Fruit fly (Drosophila melanogaster) whole organism, embryonic: ENCODE data around the gene Cks85A.

ENCODE experiments used
- ATbp ChIP-seq: fragments of 200-800 bp; sonication (Bioruptor generic); optimal IDR thresholded peaks from 2 replicates; lab custom pipeline; 2017; ENCODE audit warnings: missing biosample characterization, mild to moderate bottlenecking, missing genetic modification characterization, missing genetic modification reagents
- Asciz ChIP-seq: fragments of 200-800 bp; sonication (Bioruptor generic); optimal IDR thresholded peaks from 2 replicates; lab custom pipeline; 2017; ENCODE audit warnings: missing biosample characterization, mild to moderate bottlenecking, missing genetic modification characterization, missing genetic modification reagents
- Atf-2 ChIP-seq: fragments of 200-800 bp; sonication (Bioruptor generic); optimal IDR thresholded peaks from 2 replicates; lab custom pipeline; 2016; ENCODE audit warnings: missing biosample characterization, missing genetic modification characterization
- Blimp-1 ChIP-seq: fragments of 200-800 bp; sonication (Bioruptor generic); optimal IDR thresholded peaks from 3 replicates; lab custom pipeline; 2018; ENCODE audit warnings: missing biosample characterization, missing genetic modification characterization, mild to moderate bottlenecking, moderate library complexity, missing genetic modification reagents
- CG10274 ChIP-seq: fragments of 200-800 bp; sonication (Bioruptor generic); optimal IDR thresholded peaks from 3 replicates; lab custom pipeline; 2017; ENCODE audit warnings: missing biosample characterization, mild to moderate bottlenecking, missing genetic modification characterization
- CG10654 ChIP-seq: fragments of 200-800 bp; sonication (Bioruptor generic); optimal IDR thresholded peaks from 2 replicates; lab custom pipeline; 2016; ENCODE audit warnings: missing biosample characterization, missing genetic modification characterization
- CG10979 ChIP-seq: fragments of 200-800 bp; sonication (Bioruptor generic); optimal IDR thresholded peaks from 2 replicates; lab custom pipeline; 2018; ENCODE audit warnings: missing biosample characterization, mild to moderate bottlenecking, missing genetic modification characterization, moderate library complexity
- CG12391 ChIP-seq: fragments of 200-800 bp; sonication (Bioruptor generic); optimal IDR thresholded peaks from 3 replicates; lab custom pipeline; 2018; ENCODE audit warnings: missing biosample characterization, mild to moderate bottlenecking, missing genetic modification characterization, moderate library complexity
- CG12744 ChIP-seq: fragments of 200-800 bp; sonication (Bioruptor generic); optimal IDR thresholded peaks from 2 replicates; lab custom pipeline; 2016; ENCODE audit warnings: missing biosample characterization, missing genetic modification characterization
- CG17328 ChIP-seq: fragments of 200-800 bp; sonication (Bioruptor generic); IDR thresholded peaks from 2 replicates; pipeline ENCODE4 v1.3.6; 2022; ENCODE audit warnings: missing biosample characterization, missing genetic modification characterization
- CG17385 ChIP-seq: fragments of 200-800 bp; sonication (Bioruptor generic); optimal IDR thresholded peaks from 3 replicates; lab custom pipeline; 2018; ENCODE audit warnings: missing biosample characterization, mild to moderate bottlenecking, missing genetic modification characterization
- CG2199 ChIP-seq: fragments of 200-800 bp; sonication (Bioruptor generic); IDR thresholded peaks from 3 replicates; pipeline ENCODE4 v1.3.6; 2022; ENCODE audit warnings: missing biosample characterization, missing genetic modification characterization
- CG2678 ChIP-seq: fragments of 200-800 bp; sonication (Bioruptor generic); optimal IDR thresholded peaks from 3 replicates; lab custom pipeline; 2019; ENCODE audit warnings: missing biosample characterization, mild to moderate bottlenecking, missing genetic modification characterization, moderate library complexity
- CG2712 ChIP-seq: fragments of 200-800 bp; optimal IDR thresholded peaks from 3 replicates; lab custom pipeline; 2019; ENCODE audit warnings: missing biosample characterization, mild to moderate bottlenecking, missing genetic modification characterization, moderate library complexity
- CG3065 ChIP-seq: fragments of 200-800 bp; sonication (Bioruptor generic); optimal IDR thresholded peaks from 2 replicates; lab custom pipeline; 2016; ENCODE audit warnings: missing biosample characterization, missing genetic modification characterization
- CG31441 ChIP-seq: fragments of 200-800 bp; sonication (Bioruptor generic); IDR thresholded peaks from 2 replicates; pipeline ENCODE4 v1.3.6; 2022; ENCODE audit warnings: missing biosample characterization, missing genetic modification characterization
- CG34376 ChIP-seq: fragments of 200-800 bp; sonication (Bioruptor generic); optimal IDR thresholded peaks from 2 replicates; lab custom pipeline; 2018; ENCODE audit warnings: missing biosample characterization, mild to moderate bottlenecking, missing genetic modification characterization
- CG3847 ChIP-seq: fragments of 200-800 bp; sonication (Bioruptor generic); IDR thresholded peaks from 2 replicates; pipeline ENCODE4 v1.3.6; 2022; ENCODE audit warnings: missing biosample characterization, missing genetic modification characterization
- CG7786 ChIP-seq: fragments of 200-800 bp; sonication (Bioruptor generic); optimal IDR thresholded peaks from 2 replicates; lab custom pipeline; 2016; ENCODE audit warnings: missing biosample characterization, missing genetic modification characterization
- CG7987 ChIP-seq: fragments of 200-800 bp; sonication (Bioruptor generic); optimal IDR thresholded peaks from 2 replicates; lab custom pipeline; 2018; ENCODE audit warnings: missing biosample characterization, mild to moderate bottlenecking, missing genetic modification characterization, moderate library complexity
- CG9215 ChIP-seq: fragments of 200-800 bp; sonication (Bioruptor generic); IDR thresholded peaks from 2 replicates; pipeline ENCODE4 v1.3.6; 2022; ENCODE audit warnings: missing biosample characterization, missing genetic modification characterization
- CkIIα-i1 ChIP-seq: fragments of 200-800 bp; sonication (Bioruptor generic); IDR thresholded peaks from 2 replicates; pipeline ENCODE4 v1.3.6; 2022; ENCODE audit warnings: missing biosample characterization, missing genetic modification characterization
- D ChIP-seq, 2 experiments: fragments of 200-800 bp in 1 of 2; fragments of >200 bp in 1 of 2; sonication (Bioruptor generic) in 1 of 2; optimal IDR thresholded peaks; 2 replicates in 1 of 2; 3 replicates in 1 of 2; lab custom pipeline; 2017; ENCODE audit warnings: mild to moderate bottlenecking in 1 of 2, missing biosample characterization in 1 of 2, missing genetic modification characterization in 1 of 2, missing genetic modification reagents in 1 of 2
- Fer3 ChIP-seq: fragments of 200-800 bp; sonication (Bioruptor generic); optimal IDR thresholded peaks from 2 replicates; lab custom pipeline; 2018; ENCODE audit warnings: missing biosample characterization, mild to moderate bottlenecking, missing genetic modification characterization, moderate library complexity
- GATAe ChIP-seq: fragments of 200-800 bp; sonication (Bioruptor generic); conservative IDR thresholded peaks from 2 replicates; pipeline ENCODE4 v1.3.6; 2022; ENCODE audit warnings: missing biosample characterization, missing genetic modification characterization
- HLH4C ChIP-seq: fragments of 200-800 bp; sonication (Bioruptor generic); IDR thresholded peaks from 3 replicates; pipeline ENCODE4 v1.3.6; 2022; ENCODE audit warnings: missing biosample characterization, missing genetic modification characterization; ENCODE audit not compliant: partially characterized antibody
- Hand ChIP-seq: fragments of 200-800 bp; sonication (Bioruptor generic); optimal IDR thresholded peaks from 2 replicates; lab custom pipeline; 2017; ENCODE audit warnings: mild to moderate bottlenecking, missing biosample characterization, missing genetic modification reagents, missing genetic modification characterization
- HmgZ ChIP-seq: fragments of 200-800 bp; sonication (Bioruptor generic); optimal IDR thresholded peaks from 2 replicates; lab custom pipeline; 2018; ENCODE audit warnings: missing biosample characterization, mild to moderate bottlenecking, missing genetic modification characterization
- Hr51 ChIP-seq, 2 experiments: fragments of 200-800 bp; sonication (Bioruptor generic); optimal IDR thresholded peaks; 2 replicates in 1 of 2; 3 replicates in 1 of 2; lab custom pipeline; 2016 to 2018; ENCODE audit warnings: missing biosample characterization in 2 of 2, missing genetic modification characterization in 2 of 2, mild to moderate bottlenecking in 1 of 2, moderate library complexity in 1 of 2
- Hr78 ChIP-seq, 2 experiments: fragments of 200-800 bp in 1 of 2; fragments of >200 bp in 1 of 2; sonication (Bioruptor generic) in 1 of 2; optimal IDR thresholded peaks; 2 replicates each; lab custom pipeline; 2017 to 2019; ENCODE audit warnings: missing biosample characterization in 2 of 2, missing genetic modification characterization in 2 of 2, mild to moderate bottlenecking in 1 of 2, moderate library complexity in 1 of 2
- Med ChIP-seq: fragments of 200-800 bp; sonication (Bioruptor generic); peaks from one replicate; lab custom pipeline; 2016; ENCODE audit warnings: missing biosample characterization, missing genetic modification characterization, mild to moderate bottlenecking, inconsistent platforms, moderate library complexity
- Optix ChIP-seq: fragments of 200-800 bp; sonication (Bioruptor generic); IDR thresholded peaks from 3 replicates; pipeline ENCODE4 v1.3.6; 2022; ENCODE audit warnings: missing biosample characterization, missing genetic modification characterization
- PHDP ChIP-seq: fragments of 200-800 bp; sonication (Bioruptor generic); optimal IDR thresholded peaks from 3 replicates; lab custom pipeline; 2018; ENCODE audit warnings: missing biosample characterization, mild to moderate bottlenecking, missing genetic modification characterization, moderate library complexity
- bowl ChIP-seq: fragments of 200-800 bp; sonication (Bioruptor generic); IDR thresholded peaks from 2 replicates; pipeline ENCODE4 v1.3.6; 2022; ENCODE audit warnings: missing biosample characterization, missing genetic modification characterization
- bsh ChIP-seq, 2 experiments: fragments of 200-800 bp; sonication (Bioruptor generic); optimal IDR thresholded peaks; 2 replicates each; lab custom pipeline; 2017 to 2018; ENCODE audit warnings: mild to moderate bottlenecking in 2 of 2, missing biosample characterization in 2 of 2, missing genetic modification characterization in 2 of 2, moderate library complexity in 1 of 2
- danr ChIP-seq: fragments of 200-800 bp; sonication (Bioruptor generic); IDR thresholded peaks from 2 replicates; pipeline ENCODE4 v1.3.6; 2022; ENCODE audit warnings: missing biosample characterization, missing genetic modification characterization
- dmrt99B ChIP-seq: fragments of 200-800 bp; sonication (Bioruptor generic); optimal IDR thresholded peaks from 2 replicates; lab custom pipeline; 2018; ENCODE audit warnings: missing biosample characterization, mild to moderate bottlenecking, missing genetic modification characterization, moderate library complexity
- dpn ChIP-seq, 2 experiments: fragments of 200-800 bp; sonication (Bioruptor generic); optimal IDR thresholded peaks; 3 replicates each; lab custom pipeline; 2016; ENCODE audit warnings: missing biosample characterization in 2 of 2, missing genetic modification characterization in 2 of 2
- luna ChIP-seq: fragments of 200-800 bp; sonication (Bioruptor generic); optimal IDR thresholded peaks from 2 replicates; lab custom pipeline; 2016; ENCODE audit warnings: missing biosample characterization, missing genetic modification characterization
- mirr ChIP-seq: fragments of 200-800 bp; sonication (Bioruptor generic); optimal IDR thresholded peaks from 3 replicates; lab custom pipeline; 2018; ENCODE audit warnings: missing biosample characterization, mild to moderate bottlenecking, missing genetic modification characterization
- pfk ChIP-seq: fragments of 200-800 bp; sonication (Bioruptor generic); optimal IDR thresholded peaks from 2 replicates; lab custom pipeline; 2018; ENCODE audit warnings: missing biosample characterization, mild to moderate bottlenecking, missing genetic modification characterization, moderate library complexity
- row ChIP-seq: fragments of 200-800 bp; sonication (Bioruptor generic); IDR thresholded peaks from 3 replicates; pipeline ENCODE4 v1.3.6; 2022; ENCODE audit warnings: missing biosample characterization, missing genetic modification characterization
- sd ChIP-seq: fragments of 200-800 bp; sonication (Bioruptor generic); optimal IDR thresholded peaks from 3 replicates; lab custom pipeline; 2018; ENCODE audit warnings: missing biosample characterization, mild to moderate bottlenecking, missing genetic modification characterization, moderate library complexity
- sim ChIP-seq: fragments of 200-800 bp; sonication (Bioruptor generic); IDR thresholded peaks from 2 replicates; pipeline ENCODE4 v1.3.6; 2022; ENCODE audit warnings: missing biosample characterization, missing genetic modification characterization
- sqz ChIP-seq: fragments of 200-800 bp; sonication (Bioruptor generic); optimal IDR thresholded peaks from 3 replicates; lab custom pipeline; 2018; ENCODE audit warnings: missing biosample characterization, mild to moderate bottlenecking, missing genetic modification characterization
- tgo ChIP-seq: fragments of 200-800 bp; sonication (Bioruptor generic); IDR thresholded peaks from 3 replicates; pipeline ENCODE4 v1.3.6; 2022; ENCODE audit warnings: missing biosample characterization, missing genetic modification characterization
- ttk ChIP-seq: fragments of 200-800 bp; sonication (Bioruptor generic); IDR thresholded peaks from 2 replicates; pipeline ENCODE4 v2.1.2; 2022; ENCODE audit warnings: missing biosample characterization, missing genetic modification characterization
- tup ChIP-seq: fragments of 200-800 bp; sonication (Bioruptor generic); optimal IDR thresholded peaks from 2 replicates; lab custom pipeline; 2016; ENCODE audit warnings: missing biosample characterization, mild to moderate bottlenecking, missing genetic modification characterization, moderate library complexity

Gene Cks85A

dm6 chr3R:8711890-8712449 lies 6.3 kb downstream of the Cks85A start (continued):
- TF ChIP-seq Hr78 (GFP tag; optimal IDR thresholded peaks at IDR 0.05; lab: Kevin White, UChicago): peak in 1 of 2 experiments; percentile 86
- no peak for TF ChIP-seq luna (GFP tag; lab: Kevin White, UChicago)
- peak; percentile 18 for TF ChIP-seq CG7987 (GFP tag; lab: Kevin White, UChicago)
- TF ChIP-seq CG9215 (GFP tag; lab: Robert Waterston, UW): no peak
- peak; percentile 16 for TF ChIP-seq sd
- TF ChIP-seq CG34376 (GFP tag; lab: Kevin White, UChicago): peak; percentile 39
- no peak for TF ChIP-seq CG7786 (GFP tag; lab: Kevin White, UChicago)
- TF ChIP-seq dmrt99B (tag; lab: Kevin White, UChicago): peak; percentile 41
- TF ChIP-seq CG12391: peak; percentile 28
- no peak for TF ChIP-seq pfk (GFP tag; lab: Kevin White, UChicago)
- TF ChIP-seq Hr51 (GFP tag; optimal IDR thresholded peaks at IDR 0.05; lab: Kevin White, UChicago): peak in 1 of 2 experiments; percentile 63
- TF ChIP-seq bowl (GFP tag; lab: Robert Waterston, UW): 0 out of 2 replicates have a peak, but pooled peaks have one; percentile 12
- TF ChIP-seq CG10979 (tag; lab: Kevin White, UChicago): peak; percentile 18
- 0 out of 2 replicates have a peak, but pooled peaks have one; percentile 15 for TF ChIP-seq CG3847 (GFP tag; lab: Robert Waterston, UW)
- no peak for TF ChIP-seq CG12744 (GFP tag; lab: Kevin White, UChicago)
- no peak for TF ChIP-seq Fer3 (tag; lab: Kevin White, UChicago)
- TF ChIP-seq CG3065 (GFP tag; lab: Kevin White, UChicago): no peak
- no peak for TF ChIP-seq GATAe (GFP tag; lab: Robert Waterston, UW)
- peak; percentile 42 for TF ChIP-seq ttk (GFP tag; lab: Robert Waterston, UW)
- peak; percentile 5 for TF ChIP-seq Med (GFP tag; lab: Kevin White, UChicago)
- no peak for TF ChIP-seq danr (GFP tag; lab: Robert Waterston, UW)
- TF ChIP-seq tgo (GFP tag; lab: Robert Waterston, UW): no peak
- peak; percentile 3 for TF ChIP-seq PHDP (tag; lab: Kevin White, UChicago)
- TF ChIP-seq CG31441 (GFP tag; lab: Robert Waterston, UW): peak; percentile 33; the same call in 1 of the 2 replicates
- TF ChIP-seq Optix: 0 out of 3 replicates have a peak, but pooled peaks have one; percentile 26
- no peak for TF ChIP-seq D (optimal IDR thresholded peaks at IDR 0.05; lab: Kevin White, UChicago)
- TF ChIP-seq D (GFP tag; optimal IDR thresholded peaks at IDR 0.05; lab: Kevin White, UChicago): no peak
- TF ChIP-seq CG2199: no peak
- TF ChIP-seq mirr: peak; percentile 48
- no peak for TF ChIP-seq sim (GFP tag; lab: Robert Waterston, UW)
- TF ChIP-seq row: peak; percentile 37; the same call in 1 of the 3 replicates
- TF ChIP-seq dpn (GFP tag; optimal IDR thresholded peaks at IDR 0.05; lab: Kevin White, UChicago): peak in 1 of 2 experiments; percentile 27
- peak; percentile 20 for TF ChIP-seq Blimp-1 (GFP tag; lab: Kevin White, UChicago)
- TF ChIP-seq Asciz (GFP tag; lab: Kevin White, UChicago): peak; percentile 41
- no peak for TF ChIP-seq HmgZ (tag; lab: Kevin White, UChicago)
- peak; percentile 34 for TF ChIP-seq ATbp (GFP tag; lab: Kevin White, UChicago)
- TF ChIP-seq CG2678 (tag; lab: Kevin White, UChicago): peak; percentile 37
- TF ChIP-seq CG10274: no peak
- TF ChIP-seq CG17385 (GFP tag; lab: Kevin White, UChicago): peak; percentile 19
- TF ChIP-seq bsh (GFP tag; optimal IDR thresholded peaks at IDR 0.05; lab: Kevin White, UChicago): peak in 1 of 2 experiments; percentile 50
- no peak for TF ChIP-seq CkIIα-i1 (GFP tag; lab: Robert Waterston, UW)
- TF ChIP-seq HLH4C (GFP tag; lab: Robert Waterston, UW): no peak
- no peak for TF ChIP-seq sqz (GFP tag; lab: Kevin White, UChicago)
- no peak for TF ChIP-seq tup (GFP tag; lab: Kevin White, UChicago)
- no peak for TF ChIP-seq Atf-2 (GFP tag; lab: Kevin White, UChicago)
- TF ChIP-seq CG10654 (GFP tag; lab: Kevin White, UChicago): no peak
- no peak for TF ChIP-seq Hand (GFP tag; lab: Kevin White, UChicago)
- TF ChIP-seq CG17328 (GFP tag; lab: Robert Waterston, UW): peak; percentile 7; the same call in 1 of the 2 replicates
- TF ChIP-seq CG2712 (tag; lab: Kevin White, UChicago): peak; percentile 8
